Worm (Caenorhabditis elegans) whole organism, L2 larva: ENCODE data around the gene cdc-25.3.

ENCODE experiments used
- C34F6.9 ChIP-seq: fragments of 150-350 bp; optimal IDR thresholded peaks from 2 replicates; lab custom pipeline; 2014; ENCODE audit warnings: missing biosample characterization, missing genetic modification characterization
- F13H6.1 ChIP-seq: sonication (generic microtip); optimal IDR thresholded peaks from 2 replicates; lab custom pipeline; 2016; ENCODE audit warnings: missing genetic modification characterization, missing compliant biosample characterization
- R02D3.7 ChIP-seq: fragments of 150-350 bp; optimal IDR thresholded peaks from 2 replicates; lab custom pipeline; 2014; ENCODE audit warnings: missing biosample characterization, missing genetic modification characterization
- Y55F3AM.14 ChIP-seq: fragments of 200-800 bp; sonication (Bioruptor generic); optimal IDR thresholded peaks from 2 replicates; lab custom pipeline; 2018; ENCODE audit warnings: mild to moderate bottlenecking, missing genetic modification characterization, missing compliant biosample characterization
- ZK546.5 ChIP-seq: sonication (generic microtip); optimal IDR thresholded peaks from 2 replicates; lab custom pipeline; 2017; ENCODE audit warnings: missing biosample characterization, missing genetic modification characterization
- alr-1 ChIP-seq: fragments of 150-350 bp; optimal IDR thresholded peaks from 2 replicates; lab custom pipeline; 2014; ENCODE audit warnings: missing biosample characterization, missing genetic modification characterization
- aly-2 ChIP-seq: fragments of 150-350 bp; optimal IDR thresholded peaks from 2 replicates; lab custom pipeline; 2014; ENCODE audit warnings: missing biosample characterization, missing genetic modification characterization
- ama-1 ChIP-seq: fragments of 150-350 bp; optimal IDR thresholded peaks from 2 replicates; lab custom pipeline; 2018; ENCODE audit warnings: inconsistent platforms
- blmp-1 ChIP-seq: sonication (generic microtip); optimal IDR thresholded peaks from 2 replicates; lab custom pipeline; 2017; ENCODE audit warnings: missing genetic modification characterization, mild to moderate bottlenecking, missing compliant biosample characterization, antibody characterized with exemption, moderate library complexity; ENCODE audit not compliant: insufficient read depth
- ceh-16 ChIP-seq: fragments of 150-350 bp; optimal IDR thresholded peaks from 2 replicates; lab custom pipeline; 2014; ENCODE audit warnings: missing biosample characterization, missing genetic modification characterization
- ceh-82 ChIP-seq: fragments of 150-350 bp; optimal IDR thresholded peaks from 2 replicates; lab custom pipeline; 2014; ENCODE audit warnings: missing biosample characterization, missing genetic modification characterization
- crh-2 ChIP-seq: sonication (generic microtip); optimal IDR thresholded peaks from 2 replicates; lab custom pipeline; 2017; ENCODE audit warnings: missing biosample characterization, missing genetic modification characterization
- dmd-4 ChIP-seq: sonication (generic microtip); optimal IDR thresholded peaks from 2 replicates; lab custom pipeline; 2017; ENCODE audit warnings: missing biosample characterization, missing genetic modification characterization
- egl-27 ChIP-seq: sonication (generic microtip); optimal IDR thresholded peaks from 3 replicates; lab custom pipeline; 2017; ENCODE audit warnings: missing biosample characterization, missing genetic modification reagents, missing genetic modification characterization
- elt-1 ChIP-seq: fragments of 150-350 bp; optimal IDR thresholded peaks from 2 replicates; lab custom pipeline; 2014; ENCODE audit warnings: missing biosample characterization, missing genetic modification characterization
- elt-3 ChIP-seq: sonication (generic microtip); optimal IDR thresholded peaks from 2 replicates; lab custom pipeline; 2017; ENCODE audit warnings: missing biosample characterization, missing genetic modification characterization
- fos-1 ChIP-seq: fragments of 150-350 bp; optimal IDR thresholded peaks from 2 replicates; lab custom pipeline; 2014; ENCODE audit warnings: missing biosample characterization, missing genetic modification characterization
- gmeb-1 ChIP-seq: fragments of 150-350 bp; optimal IDR thresholded peaks from 2 replicates; lab custom pipeline; 2014; ENCODE audit warnings: missing biosample characterization, missing genetic modification characterization
- lin-11 ChIP-seq: fragments of 150-350 bp; sonication (generic microtip); optimal IDR thresholded peaks from 2 replicates; lab custom pipeline; 2014; ENCODE audit warnings: missing biosample characterization, missing genetic modification characterization, inconsistent platforms, mixed read lengths
- lin-13 ChIP-seq: fragments of 150-350 bp; optimal IDR thresholded peaks from 2 replicates; lab custom pipeline; 2014; ENCODE audit warnings: missing biosample characterization, missing genetic modification reagents, missing genetic modification characterization
- lin-39 ChIP-seq: fragments of 150-350 bp; optimal IDR thresholded peaks from 2 replicates; lab custom pipeline; 2014; ENCODE audit warnings: missing biosample characterization, missing genetic modification reagents, missing genetic modification characterization
- lsy-2 ChIP-seq, 2 experiments: fragments of 150-350 bp in 1 of 2; sonication (generic microtip) in 1 of 2; optimal IDR thresholded peaks; 2 replicates each; lab custom pipeline; 2014 to 2017; ENCODE audit warnings: missing biosample characterization in 2 of 2, missing genetic modification characterization in 2 of 2
- mab-5 ChIP-seq: fragments of 150-350 bp; optimal IDR thresholded peaks from 2 replicates; lab custom pipeline; 2014; ENCODE audit warnings: missing biosample characterization, missing genetic modification characterization
- mbf-1 ChIP-seq: sonication (generic microtip); optimal IDR thresholded peaks from 2 replicates; lab custom pipeline; 2017; ENCODE audit warnings: missing biosample characterization, missing genetic modification characterization
- mdl-1 ChIP-seq, 2 experiments: fragments of 150-350 bp in 1 of 2; sonication (generic microtip) in 1 of 2; optimal IDR thresholded peaks; 2 replicates each; lab custom pipeline; 2017; ENCODE audit warnings: missing biosample characterization in 2 of 2, missing genetic modification characterization in 2 of 2
- nhr-10 ChIP-seq: sonication (generic microtip); optimal IDR thresholded peaks from 2 replicates; lab custom pipeline; 2017; ENCODE audit warnings: missing biosample characterization, missing genetic modification characterization
- nhr-11 ChIP-seq: fragments of 150-350 bp; optimal IDR thresholded peaks from 2 replicates; lab custom pipeline; 2014; ENCODE audit warnings: missing biosample characterization, missing genetic modification characterization
- nhr-12 ChIP-seq: fragments of 150-350 bp; optimal IDR thresholded peaks from 2 replicates; lab custom pipeline; 2014; ENCODE audit warnings: missing biosample characterization, missing genetic modification characterization
- nhr-129 ChIP-seq: fragments of 150-350 bp; optimal IDR thresholded peaks from 2 replicates; lab custom pipeline; 2014; ENCODE audit warnings: missing biosample characterization, missing genetic modification characterization
- nhr-21 ChIP-seq: fragments of 150-350 bp; optimal IDR thresholded peaks from 2 replicates; lab custom pipeline; 2014; ENCODE audit warnings: missing biosample characterization, missing genetic modification characterization
- nhr-23 ChIP-seq: fragments of 150-350 bp; optimal IDR thresholded peaks from 2 replicates; lab custom pipeline; 2014; ENCODE audit warnings: missing biosample characterization, missing genetic modification reagents, missing genetic modification characterization
- nhr-237 ChIP-seq: fragments of 150-350 bp; optimal IDR thresholded peaks from 2 replicates; lab custom pipeline; 2014; ENCODE audit warnings: missing biosample characterization, missing genetic modification characterization
- nhr-25 ChIP-seq: fragments of 150-350 bp; sonication (generic microtip); optimal IDR thresholded peaks from 3 replicates; lab custom pipeline; 2014; ENCODE audit warnings: missing biosample characterization, missing genetic modification characterization
- nhr-6 ChIP-seq: fragments of 150-350 bp; optimal IDR thresholded peaks from 2 replicates; lab custom pipeline; 2014; ENCODE audit warnings: missing biosample characterization, missing genetic modification characterization
- nhr-77 ChIP-seq: fragments of 150-350 bp; optimal IDR thresholded peaks from 2 replicates; lab custom pipeline; 2014; ENCODE audit warnings: missing biosample characterization, missing genetic modification characterization
- peb-1 ChIP-seq: fragments of 150-350 bp; optimal IDR thresholded peaks from 2 replicates; lab custom pipeline; 2014; ENCODE audit warnings: missing biosample characterization, missing genetic modification characterization
- sem-4 ChIP-seq: fragments of 150-350 bp; optimal IDR thresholded peaks from 2 replicates; lab custom pipeline; 2014; ENCODE audit warnings: missing biosample characterization, missing genetic modification reagents, missing genetic modification characterization
- skn-1 ChIP-seq: sonication (generic microtip); optimal IDR thresholded peaks from 2 replicates; lab custom pipeline; 2017; ENCODE audit warnings: missing biosample characterization, missing genetic modification characterization
- sma-3 ChIP-seq: sonication (generic microtip); optimal IDR thresholded peaks from 2 replicates; lab custom pipeline; 2016; ENCODE audit warnings: missing genetic modification reagents, missing genetic modification characterization, missing compliant biosample characterization
- sma-9 ChIP-seq, 2 experiments: fragments of 150-350 bp in 1 of 2; sonication (generic microtip) in 1 of 2; optimal IDR thresholded peaks; 2 replicates each; lab custom pipeline; 2014 to 2016; ENCODE audit warnings: missing genetic modification characterization in 2 of 2, mild to moderate bottlenecking in 1 of 2, missing biosample characterization in 1 of 2, missing compliant biosample characterization in 1 of 2, missing genetic modification reagents in 1 of 2, moderate library complexity in 1 of 2
- snpc-4 ChIP-seq: fragments of 150-350 bp; optimal IDR thresholded peaks from 2 replicates; lab custom pipeline; 2014; ENCODE audit warnings: missing biosample characterization, missing genetic modification characterization
- unc-39 ChIP-seq: fragments of 150-350 bp; optimal IDR thresholded peaks from 2 replicates; lab custom pipeline; 2014; ENCODE audit warnings: missing biosample characterization, missing genetic modification characterization
- unc-55 ChIP-seq: fragments of 150-350 bp; sonication (generic microtip); optimal IDR thresholded peaks from 3 replicates; lab custom pipeline; 2014; ENCODE audit warnings: missing biosample characterization, missing genetic modification reagents, missing genetic modification characterization
- unc-62 ChIP-seq: fragments of 150-350 bp; optimal IDR thresholded peaks from 2 replicates; lab custom pipeline; 2014; ENCODE audit warnings: missing biosample characterization, missing genetic modification reagents, missing genetic modification characterization
- zag-1 ChIP-seq: fragments of 150-350 bp; optimal IDR thresholded peaks from 2 replicates; lab custom pipeline; 2014; ENCODE audit warnings: missing biosample characterization, missing genetic modification characterization
- ztf-1 ChIP-seq: fragments of 200-800 bp; sonication (Bioruptor generic); conservative IDR thresholded peaks from 2 replicates; pipeline ENCODE4 v1.3.6; 2022; ENCODE audit warnings: missing genetic modification characterization, missing compliant biosample characterization
- ztf-11 ChIP-seq: sonication (generic microtip); optimal IDR thresholded peaks from 2 replicates; lab custom pipeline; 2017; ENCODE audit warnings: missing biosample characterization, missing genetic modification characterization
- ztf-4 ChIP-seq: fragments of 150-350 bp; optimal IDR thresholded peaks from 2 replicates; lab custom pipeline; 2014; ENCODE audit warnings: missing biosample characterization, missing genetic modification characterization

Gene cdc-25.3

ce11 chrIII:8869663-8870062 is 48.1 kb downstream of the cdc-25.3 start:
- no peak for TF ChIP-seq peb-1 (tag; lab: Kevin White, UChicago)
- no peak for TF ChIP-seq ztf-4 (tag; lab: Kevin White, UChicago)
- no peak for TF ChIP-seq ztf-11 (tag; lab: Kevin White, UChicago)
- TF ChIP-seq alr-1 (tag; lab: Kevin White, UChicago) = no peak
- TF ChIP-seq nhr-129 (tag; lab: Kevin White, UChicago) = no peak
- TF ChIP-seq sma-3 (GFP tag; lab: Kevin White, UChicago) = no peak
- no peak for TF ChIP-seq mdl-1 (tag; optimal IDR thresholded peaks at IDR 0.05; lab: Kevin White, UChicago)
- no peak for TF ChIP-seq C34F6.9 (tag; lab: Kevin White, UChicago)

- TF ChIP-seq unc-55 (GFP tag; lab: Kevin White, UChicago) (no peak), sma-9 (GFP tag; optimal IDR thresholded peaks at IDR 0.05; lab: Kevin White, UChicago) (peak; percentile 83), sma-9 (tag; optimal IDR thresholded peaks at IDR 0.05; lab: Kevin White, UChicago) (no peak), gmeb-1 (peak; percentile 47), unc-39 (tag; lab: Kevin White, UChicago) (no peak), alr-1 (tag; lab: Kevin White, UChicago) (no peak), nhr-10 (tag; lab: Kevin White, UChicago) (no peak), dmd-4 (no peak), nhr-129 (tag; lab: Kevin White, UChicago) (peak; percentile 45), skn-1 (tag; lab: Kevin White, UChicago) (peak; percentile 25), F13H6.1 (tag; lab: Kevin White, UChicago) (peak; percentile 11), ztf-1 (GFP tag; lab: Robert Waterston, UW) (no peak), blmp-1 (peak; percentile 59), sma-3 (GFP tag; lab: Kevin White, UChicago) (peak; percentile 72), R02D3.7 (tag; lab: Kevin White, UChicago) (no peak), lin-13 (GFP tag; lab: Kevin White, UChicago) (peak; percentile 3), elt-1 (tag; lab: Kevin White, UChicago) (no peak), ztf-11 (tag; lab: Kevin White, UChicago) (no peak), nhr-25 (tag; lab: Kevin White, UChicago) (peak; percentile 45), mbf-1 (tag; lab: Kevin White, UChicago) (no peak), lin-11 (tag; lab: Kevin White, UChicago) (no peak), aly-2 (no peak), C34F6.9 (tag; lab: Kevin White, UChicago) (peak; percentile 24), ceh-82 (no peak), mdl-1 (tag; optimal IDR thresholded peaks at IDR 0.05; lab: Kevin White, UChicago) (no peak), nhr-237 (tag; lab: Kevin White, UChicago) (no peak), peb-1 (tag; lab: Kevin White, UChicago) (no peak), crh-2 (tag; lab: Kevin White, UChicago) (peak; percentile 78), nhr-11 (tag; lab: Kevin White, UChicago) (no peak), snpc-4 (tag; lab: Kevin White, UChicago) (no peak), lsy-2 (tag; optimal IDR thresholded peaks at IDR 0.05; lab: Kevin White, UChicago) (peak in 1 of 2 experiments; percentile 52), ama-1 (lab: Kevin White, UChicago) (peak; percentile 78), ZK546.5 (no peak), nhr-21 (tag; lab: Kevin White, UChicago) (peak; percentile 51), zag-1 (no peak), lin-39 (no peak), ceh-16 (no peak), sem-4 (no peak), nhr-12 (tag; lab: Kevin White, UChicago) (no peak), nhr-6 (tag; lab: Kevin White, UChicago) (no peak), elt-3 (tag; lab: Kevin White, UChicago) (no peak), nhr-23 (tag; lab: Kevin White, UChicago) (no peak), egl-27 (peak; percentile 31), nhr-77 (no peak), fos-1 (tag; lab: Kevin White, UChicago) (peak; percentile 96), mab-5 (tag; lab: Kevin White, UChicago) (no peak), Y55F3AM.14 (no peak), ztf-4 (tag; lab: Kevin White, UChicago) (no peak), unc-62 (GFP tag; lab: Kevin White, UChicago) (no peak)
Measured at ce11 chrIII:8867922-8868655, 49.6 kb downstream of the cdc-25.3 start.
